Fruit fly (Drosophila melanogaster) Kc167 (cell line): ENCODE data around the gene CG5104.

Source experiments
- Myc ChIP-seq: fragments of >200 bp; optimal IDR thresholded peaks from 2 replicates; lab custom pipeline; 2017; ENCODE audit warnings: missing external identifiers
- psq ChIP-seq: fragments of >200 bp; optimal IDR thresholded peaks from 2 replicates; lab custom pipeline; 2017; ENCODE audit warnings: missing external identifiers

dm6 chr3L:20526143-20526195 is 5.2 kb downstream of the CG5104 start, which contains the start of gene Pss:
- TF ChIP-seq Myc (lab: Kevin White, UChicago) (no peak), psq (no peak)
